Worm (Caenorhabditis elegans) whole organism, L4 larva: ENCODE results near the gene C01G10.6.
"Not testable (repeated sequence)": the region's sequence is repeated elsewhere in the genome, so short reads cannot be mapped to it uniquely, and the experiment has no call there.

Source experiments
- Y75B8A.6 ChIP-seq: fragments of 200-800 bp; sonication (Bioruptor generic); IDR thresholded peaks from 2 replicates; pipeline ENCODE4 v1.3.6; 2022; ENCODE audit warnings: missing genetic modification reagents, missing genetic modification characterization, missing compliant biosample characterization
- ama-1 ChIP-seq: fragments of 150-350 bp; optimal IDR thresholded peaks from 2 replicates; lab custom pipeline; 2014; ENCODE audit warnings: inconsistent platforms, mixed read lengths
- ceh-82 ChIP-seq: sonication (generic microtip); optimal IDR thresholded peaks from 2 replicates; lab custom pipeline; 2017; ENCODE audit warnings: missing biosample characterization, missing genetic modification characterization
- ces-1 ChIP-seq: fragments of 150-350 bp; sonication (generic microtip); optimal IDR thresholded peaks from 4 replicates; lab custom pipeline; 2014; ENCODE audit warnings: missing biosample characterization, missing genetic modification reagents, missing genetic modification characterization
- nhr-10 ChIP-seq: fragments of 150-350 bp; optimal IDR thresholded peaks from 2 replicates; lab custom pipeline; 2014; ENCODE audit warnings: missing biosample characterization, missing genetic modification characterization
- unc-62 ChIP-seq, 3 experiments: fragments of 150-350 bp in 1 of 3; sonication (generic microtip); optimal IDR thresholded peaks in 2 of 3; peaks in 1 of 3; 1 replicate in 1 of 3; 2 replicates in 2 of 3; lab custom pipeline; 2014 to 2017; ENCODE audit warnings: missing biosample characterization in 3 of 3, missing genetic modification characterization in 3 of 3, missing genetic modification reagents in 3 of 3, missing genotype in 1 of 3

- TF ChIP-seq unc-62 (GFP tag; optimal IDR thresholded peaks at IDR 0.05 in 1 of 2; lab: Kevin White, UChicago); unc-62 (tag; optimal IDR thresholded peaks at IDR 0.05; lab: Kevin White, UChicago); ama-1 (lab: Kevin White, UChicago); ceh-82; Y75B8A.6 (GFP tag; lab: Robert Waterston, UW); nhr-10 (tag; lab: Kevin White, UChicago); ces-1 (GFP tag; lab: Kevin White, UChicago): not testable (repeated sequence)
These were observed 37.7 kb downstream of the C01G10.6 start, which contains the start of gene ugt-30 for ce11 chrV:15125162-15125561.
